Worm (Caenorhabditis elegans) whole organism, late embryonic: ENCODE measurements around the gene nop-1.

ENCODE experiments used
- T23F11.4 ChIP-seq: fragments of 200-800 bp; sonication (Bioruptor generic); optimal IDR thresholded peaks from 2 replicates; lab custom pipeline; 2018; ENCODE audit warnings: mild to moderate bottlenecking, missing genetic modification characterization, missing compliant biosample characterization
- ahr-1 ChIP-seq: sonication (generic microtip); optimal IDR thresholded peaks from 2 replicates; lab custom pipeline; 2016; ENCODE audit warnings: missing genetic modification characterization, missing compliant biosample characterization
- ceh-14 ChIP-seq: sonication (generic microtip); optimal IDR thresholded peaks from 2 replicates; lab custom pipeline; 2016; ENCODE audit warnings: missing genotype, missing genetic modification characterization, missing compliant biosample characterization
- ceh-18 ChIP-seq: sonication (generic microtip); optimal IDR thresholded peaks from 2 replicates; lab custom pipeline; 2016; ENCODE audit warnings: missing genetic modification characterization, missing compliant biosample characterization
- ceh-19 ChIP-seq: fragments of 200-800 bp; sonication (Bioruptor generic); optimal IDR thresholded peaks from 2 replicates; lab custom pipeline; 2018; ENCODE audit warnings: mild to moderate bottlenecking, missing genetic modification characterization, missing compliant biosample characterization
- ceh-2 ChIP-seq: sonication (generic microtip); optimal IDR thresholded peaks from 2 replicates; lab custom pipeline; 2016; ENCODE audit warnings: missing genotype, missing genetic modification characterization, missing compliant biosample characterization
- ceh-22 ChIP-seq: sonication (generic microtip); optimal IDR thresholded peaks from 2 replicates; lab custom pipeline; 2017; ENCODE audit warnings: missing biosample characterization, missing genetic modification characterization
- ceh-24 ChIP-seq: sonication (generic microtip); optimal IDR thresholded peaks from 2 replicates; lab custom pipeline; 2016; ENCODE audit warnings: mild to moderate bottlenecking, missing genetic modification characterization, missing compliant biosample characterization
- ceh-31 ChIP-seq: sonication (generic microtip); optimal IDR thresholded peaks from 2 replicates; lab custom pipeline; 2016; ENCODE audit warnings: missing genetic modification characterization, missing compliant biosample characterization
- ceh-34 ChIP-seq: sonication (generic microtip); optimal IDR thresholded peaks from 2 replicates; lab custom pipeline; 2016; ENCODE audit warnings: mild to moderate bottlenecking, missing genetic modification characterization, missing compliant biosample characterization
- ceh-48 ChIP-seq: sonication (generic microtip); optimal IDR thresholded peaks from 2 replicates; lab custom pipeline; 2016; ENCODE audit warnings: missing genetic modification characterization, inconsistent platforms, missing compliant biosample characterization
- che-1 ChIP-seq: sonication (generic microtip); optimal IDR thresholded peaks from 2 replicates; lab custom pipeline; 2016; ENCODE audit warnings: mild to moderate bottlenecking, missing genetic modification characterization, missing compliant biosample characterization
- dmd-4 ChIP-seq: sonication (generic microtip); optimal IDR thresholded peaks from 2 replicates; lab custom pipeline; 2016; ENCODE audit warnings: borderline replicate concordance, missing genetic modification characterization, missing compliant biosample characterization
- dve-1 ChIP-seq: sonication (generic microtip); optimal IDR thresholded peaks from 2 replicates; lab custom pipeline; 2017; ENCODE audit warnings: antibody characterized with exemption, mild to moderate bottlenecking, missing genetic modification characterization, missing compliant biosample characterization
- elt-2 ChIP-seq: sonication (generic microtip); optimal IDR thresholded peaks from 2 replicates; lab custom pipeline; 2016; ENCODE audit warnings: missing genetic modification reagents, missing genetic modification characterization, missing compliant biosample characterization
- elt-4 ChIP-seq: sonication (generic microtip); optimal IDR thresholded peaks from 2 replicates; lab custom pipeline; 2016; ENCODE audit warnings: missing genetic modification characterization, missing compliant biosample characterization
- fax-1 ChIP-seq: sonication (generic microtip); optimal IDR thresholded peaks from 2 replicates; lab custom pipeline; 2016; ENCODE audit warnings: missing genotype, missing genetic modification characterization, missing compliant biosample characterization
- fkh-10 ChIP-seq: fragments of 150-350 bp; optimal IDR thresholded peaks from 2 replicates; lab custom pipeline; 2014; ENCODE audit warnings: missing biosample characterization, missing genetic modification reagents, missing genetic modification characterization
- hlh-15 ChIP-seq: sonication (generic microtip); optimal IDR thresholded peaks from 2 replicates; lab custom pipeline; 2016; ENCODE audit warnings: missing genetic modification characterization, missing compliant biosample characterization
- hlh-30 ChIP-seq: sonication (generic microtip); optimal IDR thresholded peaks from 2 replicates; lab custom pipeline; 2017; ENCODE audit warnings: antibody characterized with exemption, missing genetic modification characterization, missing compliant biosample characterization; ENCODE audit not compliant: insufficient read depth
- lim-6 ChIP-seq: sonication (generic microtip); optimal IDR thresholded peaks from 2 replicates; lab custom pipeline; 2016; ENCODE audit warnings: missing genetic modification characterization, missing compliant biosample characterization
- madf-2 ChIP-seq: sonication (generic microtip); optimal IDR thresholded peaks from 2 replicates; lab custom pipeline; 2017; ENCODE audit warnings: missing genetic modification characterization, missing compliant biosample characterization
- mec-3 ChIP-seq: sonication (generic microtip); optimal IDR thresholded peaks from 2 replicates; lab custom pipeline; 2016; ENCODE audit warnings: borderline replicate concordance, missing genetic modification characterization, missing compliant biosample characterization
- pat-9 ChIP-seq: fragments of 200-800 bp; sonication (Bioruptor generic); optimal IDR thresholded peaks from 2 replicates; lab custom pipeline; 2018; ENCODE audit warnings: mild to moderate bottlenecking, missing genetic modification characterization, moderate library complexity, missing compliant biosample characterization
- pqm-1 ChIP-seq: sonication (generic microtip); optimal IDR thresholded peaks from 2 replicates; lab custom pipeline; 2016; ENCODE audit warnings: missing genetic modification characterization, missing compliant biosample characterization
- pros-1 ChIP-seq: fragments of 150-350 bp; optimal IDR thresholded peaks from 2 replicates; lab custom pipeline; 2014; ENCODE audit warnings: missing biosample characterization, missing genetic modification reagents, missing genetic modification characterization
- rnt-1 ChIP-seq: sonication (generic microtip); optimal IDR thresholded peaks from 2 replicates; lab custom pipeline; 2016; ENCODE audit warnings: missing genetic modification characterization, missing compliant biosample characterization
- sdc-2 ChIP-seq: sonication (generic microtip); optimal IDR thresholded peaks from 2 replicates; lab custom pipeline; 2016; ENCODE audit warnings: missing genotype, missing genetic modification characterization, missing compliant biosample characterization
- sox-2 ChIP-seq: fragments of 200-800 bp; sonication (Bioruptor generic); IDR thresholded peaks from 2 replicates; pipeline ENCODE4 v1.3.6; 2022; ENCODE audit warnings: missing genetic modification reagents, missing genetic modification characterization, missing compliant biosample characterization
- tbx-7 ChIP-seq: sonication (generic microtip); optimal IDR thresholded peaks from 2 replicates; lab custom pipeline; 2016; ENCODE audit warnings: missing genotype, missing genetic modification characterization, missing compliant biosample characterization
- unc-3 ChIP-seq, 2 experiments: fragments of 200-800 bp in 1 of 2; sonication (Bioruptor generic) in 1 of 2; sonication (generic microtip) in 1 of 2; conservative IDR thresholded peaks in 1 of 2; optimal IDR thresholded peaks in 1 of 2; 2 replicates each; pipeline versions ENCODE4 v1.3.6 to Lab custom; 2016 to 2022; ENCODE audit warnings: missing compliant biosample characterization in 2 of 2, missing genetic modification characterization in 2 of 2, missing genetic modification reagents in 1 of 2
- unc-42 ChIP-seq: sonication (generic microtip); optimal IDR thresholded peaks from 2 replicates; lab custom pipeline; 2016; ENCODE audit warnings: missing genotype, missing genetic modification characterization, missing compliant biosample characterization
- unc-55 ChIP-seq: sonication (generic microtip); optimal IDR thresholded peaks from 2 replicates; lab custom pipeline; 2017; ENCODE audit warnings: missing biosample characterization, missing genetic modification reagents, missing genetic modification characterization
- zip-5 ChIP-seq: sonication (generic microtip); optimal IDR thresholded peaks from 2 replicates; lab custom pipeline; 2016; ENCODE audit warnings: missing genetic modification characterization, missing compliant biosample characterization

nop-1 gene

ce11 chrIII:5948162-5948933, 10.2 kb upstream of the nop-1 start, which contains the start of the genes F25B5.6 and F25B5.3:
Gene F25B5.6 (minus strand): TSS chrIII:5948733.
Gene F25B5.3 (plus strand): TSS chrIII:5948883.
- no peak for TF ChIP-seq pros-1
- no peak for TF ChIP-seq dmd-4 (tag; lab: Kevin White, UChicago)
- TF ChIP-seq unc-42, result peak; percentile 35
- no peak for TF ChIP-seq elt-4 (tag; lab: Kevin White, UChicago)
- no peak for TF ChIP-seq ceh-19 (GFP tag; lab: Kevin White, UChicago)
- TF ChIP-seq ceh-31, result no peak

ce11 chrIII:5948986-5949385, 9.5 kb upstream of the nop-1 start:
- no peak for TF ChIP-seq zip-5
- TF ChIP-seq fax-1 (tag; lab: Kevin White, UChicago), result no peak
- TF ChIP-seq ahr-1, result no peak
- TF ChIP-seq pat-9 (tag; lab: Kevin White, UChicago), result no peak
- TF ChIP-seq, all 69 proteins: peak for 0

- TF ChIP-seq unc-42 (peak; percentile 30), sox-2 (GFP tag; lab: Robert Waterston, UW) (no peak), ceh-2 (tag; lab: Kevin White, UChicago) (no peak), tbx-7 (tag; lab: Kevin White, UChicago) (no peak), unc-55 (GFP tag; lab: Kevin White, UChicago) (peak; percentile 21), ceh-18 (peak; percentile 40), fkh-10 (GFP tag; lab: Kevin White, UChicago) (no peak), lim-6 (tag; lab: Kevin White, UChicago) (no peak), fax-1 (tag; lab: Kevin White, UChicago) (no peak)
Measured at ce11 chrIII:5949817-5950216, 8.7 kb upstream of the nop-1 start.

DNA sequence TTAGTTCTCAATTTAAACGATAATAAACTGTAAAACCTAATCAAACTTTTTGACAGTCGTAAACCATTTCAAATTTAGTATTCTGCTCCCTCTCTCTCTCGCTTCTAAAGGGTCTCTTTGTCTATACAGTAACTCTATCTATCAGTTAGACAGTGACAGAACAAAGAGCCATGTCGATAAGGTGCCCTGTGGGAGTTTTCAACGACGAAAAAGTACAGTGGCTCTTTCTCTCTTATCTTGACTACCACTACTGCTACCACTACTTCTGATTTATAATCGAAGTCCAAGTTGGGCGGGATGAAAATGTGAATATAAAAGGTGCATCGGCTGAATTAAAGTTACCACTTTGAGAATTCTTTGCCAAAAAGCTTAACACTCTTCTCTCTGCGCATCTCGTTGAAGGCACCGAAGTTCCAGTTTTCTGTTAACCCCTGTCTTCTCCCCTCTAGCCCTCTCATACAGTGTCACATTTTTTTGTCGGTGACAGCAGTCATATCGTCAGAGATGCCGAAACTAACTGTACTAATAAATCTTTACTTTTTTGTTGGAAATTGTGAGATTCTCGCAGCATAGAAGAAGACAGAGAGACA, 7.7 kb upstream of the nop-1 start:
- TF ChIP-seq pat-9 (tag; lab: Kevin White, UChicago) (no peak), ceh-48 (tag; lab: Kevin White, UChicago) (no peak), ceh-24 (tag; lab: Kevin White, UChicago) (no peak), dve-1 (tag; lab: Kevin White, UChicago) (no peak), ceh-22 (tag; lab: Kevin White, UChicago) (no peak), hlh-15 (no peak), ceh-31 (no peak)

DNA sequence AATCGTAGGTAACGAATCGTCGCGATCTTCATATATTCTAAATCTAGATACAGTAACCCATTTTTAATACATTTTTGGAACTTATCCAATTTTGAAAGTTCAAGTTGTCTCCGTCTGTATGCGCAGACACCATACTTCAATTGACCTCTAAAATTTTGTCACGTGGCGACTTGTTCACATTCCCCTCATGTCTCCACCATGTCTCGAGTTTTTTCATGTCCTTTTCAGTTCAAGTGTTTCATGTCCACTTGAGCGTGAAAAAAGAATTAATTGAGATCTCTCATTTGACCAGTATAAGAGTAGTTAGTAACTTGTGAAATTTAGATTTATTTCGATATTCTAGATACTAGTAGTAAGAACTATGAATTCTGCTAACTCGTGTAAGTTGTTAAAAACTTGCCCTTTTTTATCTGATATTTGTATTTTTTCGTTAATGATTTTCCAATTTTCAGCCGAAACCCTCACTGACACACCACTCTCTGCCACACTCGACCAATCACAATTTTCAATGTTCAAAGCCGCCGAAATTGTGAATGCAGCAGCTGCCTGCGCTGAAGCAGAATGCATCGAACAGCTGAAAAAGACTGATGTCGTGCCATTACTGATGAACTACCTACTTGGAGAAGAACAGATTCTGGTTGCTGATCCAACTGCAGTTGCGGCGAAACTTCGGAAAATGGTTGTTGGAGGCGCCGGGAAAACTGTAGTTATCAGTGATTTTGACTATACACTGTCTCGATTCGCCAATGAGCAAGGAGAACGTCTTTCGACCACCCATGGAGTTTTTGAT, 6.7 kb upstream of the nop-1 start:
- TF ChIP-seq ceh-48 (tag; lab: Kevin White, UChicago) (no peak), unc-55 (GFP tag; lab: Kevin White, UChicago) (no peak), elt-4 (tag; lab: Kevin White, UChicago) (no peak), hlh-30 (peak; percentile 30)
- TF ChIP-seq, all 69 proteins: peak for 1

DNA sequence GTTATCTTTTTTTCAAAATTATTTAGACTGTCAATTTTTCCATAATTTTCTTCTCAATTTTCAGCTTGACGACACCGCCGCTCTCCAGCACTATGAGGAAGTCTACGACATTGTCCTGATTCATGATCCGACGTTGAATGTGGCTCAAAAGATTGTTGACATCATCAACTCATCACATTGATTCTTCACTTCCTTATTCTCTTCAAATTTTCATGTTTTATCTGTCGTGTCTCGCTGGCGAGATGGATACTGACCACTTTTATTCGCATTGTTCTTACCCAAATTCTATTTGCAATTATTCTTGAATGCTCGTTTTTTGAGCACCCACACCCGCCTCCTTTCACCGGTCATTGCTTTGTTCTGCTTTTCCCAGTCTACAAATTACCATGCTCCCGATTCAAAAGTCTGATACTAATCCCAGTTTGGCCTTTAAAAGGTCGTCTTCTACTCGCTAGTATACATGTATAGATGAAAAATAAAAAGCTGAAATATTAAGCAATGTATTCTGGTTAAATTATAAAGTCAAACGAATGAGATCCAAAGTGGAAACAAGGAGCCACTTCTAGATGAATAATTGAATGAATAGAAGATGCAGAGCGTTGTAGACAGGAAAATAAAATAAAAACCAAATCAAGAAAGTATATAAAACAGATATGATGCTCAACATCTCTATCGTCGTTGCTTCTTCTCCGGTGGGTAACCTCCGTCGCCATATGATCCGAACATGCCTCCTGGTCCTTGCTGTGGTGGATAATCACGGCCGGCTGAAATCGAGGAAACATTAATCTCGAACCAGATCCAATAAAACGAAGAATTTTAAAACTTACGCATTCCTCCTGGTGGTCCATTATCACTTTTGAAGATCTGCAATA, 5.2 kb upstream of the nop-1 start:
- TF ChIP-seq ceh-14 (no peak), tbx-7 (tag; lab: Kevin White, UChicago) (no peak), mec-3 (tag; lab: Kevin White, UChicago) (no peak), T23F11.4 (no peak), madf-2 (tag; lab: Kevin White, UChicago) (no peak), che-1 (tag; lab: Kevin White, UChicago) (no peak), unc-3 (GFP tag; conservative IDR thresholded peaks at IDR 0.05; lab: Robert Waterston, UW) (no peak), unc-3 (tag; optimal IDR thresholded peaks at IDR 0.05; lab: Kevin White, UChicago) (no peak), rnt-1 (tag; lab: Kevin White, UChicago) (no peak), dmd-4 (tag; lab: Kevin White, UChicago) (no peak), sdc-2 (tag; lab: Kevin White, UChicago) (no peak), ceh-2 (tag; lab: Kevin White, UChicago) (no peak), pqm-1 (tag; lab: Kevin White, UChicago) (no peak), elt-2 (tag; lab: Kevin White, UChicago) (no peak), ceh-24 (tag; lab: Kevin White, UChicago) (no peak), unc-55 (GFP tag; lab: Kevin White, UChicago) (no peak), ceh-22 (tag; lab: Kevin White, UChicago) (no peak), ceh-34 (tag; lab: Kevin White, UChicago) (no peak)
